Worm (Caenorhabditis elegans) whole organism, late embryonic: ENCODE results near the gene clec-137.

Experiments
- F13H6.1 ChIP-seq: sonication (generic microtip); optimal IDR thresholded peaks from 2 replicates; lab custom pipeline; 2016; ENCODE audit warnings: missing genetic modification characterization, missing compliant biosample characterization
- K09A11.1 ChIP-seq: sonication (generic microtip); optimal IDR thresholded peaks from 2 replicates; lab custom pipeline; 2017; ENCODE audit warnings: antibody characterized with exemption, mild to moderate bottlenecking, missing genetic modification characterization, missing compliant biosample characterization; ENCODE audit not compliant: insufficient read depth
- ceh-19 ChIP-seq: fragments of 200-800 bp; sonication (Bioruptor generic); optimal IDR thresholded peaks from 2 replicates; lab custom pipeline; 2018; ENCODE audit warnings: mild to moderate bottlenecking, missing genetic modification characterization, missing compliant biosample characterization
- ceh-9 ChIP-seq: sonication (generic microtip); optimal IDR thresholded peaks from 2 replicates; lab custom pipeline; 2016; ENCODE audit warnings: mild to moderate bottlenecking, missing genetic modification characterization, inconsistent platforms, missing compliant biosample characterization
- dmd-4 ChIP-seq: sonication (generic microtip); optimal IDR thresholded peaks from 2 replicates; lab custom pipeline; 2016; ENCODE audit warnings: borderline replicate concordance, missing genetic modification characterization, missing compliant biosample characterization
- gmeb-2 ChIP-seq: sonication (generic microtip); optimal IDR thresholded peaks from 2 replicates; lab custom pipeline; 2016; ENCODE audit warnings: missing genetic modification characterization, inconsistent platforms, missing compliant biosample characterization
- hlh-13 ChIP-seq: fragments of 200-800 bp; sonication (Bioruptor generic); optimal IDR thresholded peaks from 2 replicates; lab custom pipeline; 2018; ENCODE audit warnings: mild to moderate bottlenecking, missing genetic modification characterization, missing compliant biosample characterization
- hlh-15 ChIP-seq: sonication (generic microtip); optimal IDR thresholded peaks from 2 replicates; lab custom pipeline; 2016; ENCODE audit warnings: missing genetic modification characterization, missing compliant biosample characterization
- pag-3 ChIP-seq: sonication (generic microtip); optimal IDR thresholded peaks from 2 replicates; lab custom pipeline; 2016; ENCODE audit warnings: missing compliant biosample characterization, missing genetic modification characterization, borderline replicate concordance
- pax-1 ChIP-seq: fragments of 150-350 bp; optimal IDR thresholded peaks from 2 replicates; lab custom pipeline; 2014; ENCODE audit warnings: missing biosample characterization, missing genetic modification characterization
- sox-4 ChIP-seq: sonication (generic microtip); optimal IDR thresholded peaks from 2 replicates; lab custom pipeline; 2017; ENCODE audit warnings: mild to moderate bottlenecking, missing genetic modification characterization, inconsistent platforms, missing compliant biosample characterization
- unc-3 ChIP-seq, 2 experiments: fragments of 200-800 bp in 1 of 2; sonication (Bioruptor generic) in 1 of 2; sonication (generic microtip) in 1 of 2; conservative IDR thresholded peaks in 1 of 2; optimal IDR thresholded peaks in 1 of 2; 2 replicates each; pipeline versions ENCODE4 v1.3.6 to Lab custom; 2016 to 2022; ENCODE audit warnings: missing compliant biosample characterization in 2 of 2, missing genetic modification characterization in 2 of 2, missing genetic modification reagents in 1 of 2
- unc-86 ChIP-seq: sonication (generic microtip); optimal IDR thresholded peaks from 2 replicates; lab custom pipeline; 2016; ENCODE audit warnings: missing genetic modification characterization, missing compliant biosample characterization

- TF ChIP-seq pag-3 (tag; lab: Kevin White, UChicago) (no peak), hlh-15 (tag; lab: Kevin White, UChicago) (no peak), unc-3 (GFP tag; conservative IDR thresholded peaks at IDR 0.05; lab: Robert Waterston, UW) (no peak), unc-3 (tag; optimal IDR thresholded peaks at IDR 0.05; lab: Kevin White, UChicago) (no peak), pax-1 (tag; lab: Kevin White, UChicago) (no peak), dmd-4 (tag; lab: Kevin White, UChicago) (no peak), ceh-9 (tag; lab: Kevin White, UChicago) (no peak), F13H6.1 (tag; lab: Kevin White, UChicago) (no peak), K09A11.1 (tag; lab: Kevin White, UChicago) (no peak), sox-4 (tag; lab: Kevin White, UChicago) (no peak), unc-86 (tag; lab: Kevin White, UChicago) (no peak), hlh-13 (no peak), ceh-19 (GFP tag; lab: Kevin White, UChicago) (no peak), gmeb-2 (tag; lab: Kevin White, UChicago) (no peak)
These were observed 11.1 kb downstream of the clec-137 start for ce11 chrII:4606687-4607297.
